Fruit fly (Drosophila melanogaster) whole organism, prepupa: Measurements from ENCODE around the gene Gsc.

ENCODE experiments used
- Blimp-1 ChIP-seq: fragments of 200-800 bp; sonication (Bioruptor generic); optimal IDR thresholded peaks from 3 replicates; lab custom pipeline; 2017; ENCODE audit warnings: missing biosample characterization, missing genetic modification characterization, mild to moderate bottlenecking, moderate library complexity, missing genetic modification reagents
- CG10669 ChIP-seq: fragments of 200-800 bp; sonication (Bioruptor generic); optimal IDR thresholded peaks from 3 replicates; lab custom pipeline; 2018; ENCODE audit warnings: missing biosample characterization, mild to moderate bottlenecking, missing genetic modification characterization, moderate library complexity
- CG11294 ChIP-seq: fragments of 200-800 bp; sonication (Bioruptor generic); IDR thresholded peaks from 2 replicates; pipeline ENCODE4 v1.3.6; 2022; ENCODE audit warnings: missing biosample characterization, missing genetic modification characterization
- CG11762 ChIP-seq: fragments of 200-800 bp; sonication (Bioruptor generic); optimal IDR thresholded peaks from 3 replicates; lab custom pipeline; 2016; ENCODE audit warnings: missing biosample characterization, missing genetic modification characterization; ENCODE audit not compliant: insufficient read depth
- CG11902 ChIP-seq: fragments of 200-800 bp; sonication (Bioruptor generic); optimal IDR thresholded peaks from 3 replicates; lab custom pipeline; 2016; ENCODE audit warnings: missing biosample characterization, missing genetic modification characterization
- CG15336 ChIP-seq: fragments of 200-800 bp; sonication (Bioruptor generic); IDR thresholded peaks from 2 replicates; pipeline ENCODE4 v1.3.6; 2022; ENCODE audit warnings: missing biosample characterization, missing genetic modification characterization
- CG1621 ChIP-seq: fragments of 200-800 bp; sonication (Bioruptor generic); optimal IDR thresholded peaks from 3 replicates; lab custom pipeline; 2018; ENCODE audit warnings: missing biosample characterization, mild to moderate bottlenecking, missing genetic modification characterization
- CG16779 ChIP-seq: fragments of 200-800 bp; sonication (Bioruptor generic); optimal IDR thresholded peaks from 3 replicates; lab custom pipeline; 2017; ENCODE audit warnings: missing biosample characterization, mild to moderate bottlenecking, missing genetic modification characterization
- CG3032 ChIP-seq: fragments of 200-800 bp; optimal IDR thresholded peaks from 2 replicates; lab custom pipeline; 2019; ENCODE audit warnings: missing biosample characterization, mild to moderate bottlenecking, missing genetic modification characterization, moderate library complexity
- CG31627 ChIP-seq: fragments of 200-800 bp; sonication (Bioruptor generic); optimal IDR thresholded peaks from 3 replicates; lab custom pipeline; 2016; ENCODE audit warnings: missing biosample characterization, missing genetic modification characterization
- CG32006 ChIP-seq: fragments of 200-800 bp; sonication (Bioruptor generic); optimal IDR thresholded peaks from 3 replicates; lab custom pipeline; 2017; ENCODE audit warnings: missing biosample characterization, mild to moderate bottlenecking, missing genetic modification characterization
- CG34406 ChIP-seq: fragments of 200-800 bp; sonication (Bioruptor generic); optimal IDR thresholded peaks from 3 replicates; lab custom pipeline; 2016; ENCODE audit warnings: missing biosample characterization, missing genetic modification characterization
- CG3919 ChIP-seq: fragments of 200-800 bp; sonication (Bioruptor generic); optimal IDR thresholded peaks from 3 replicates; lab custom pipeline; 2016; ENCODE audit warnings: missing biosample characterization, missing genetic modification characterization
- CG4318 ChIP-seq: fragments of 200-800 bp; sonication (Bioruptor generic); optimal IDR thresholded peaks from 3 replicates; lab custom pipeline; 2017; ENCODE audit warnings: missing biosample characterization, mild to moderate bottlenecking, missing genetic modification characterization
- CG6163 ChIP-seq: fragments of 200-800 bp; sonication (Bioruptor generic); IDR thresholded peaks from 3 replicates; pipeline ENCODE4 v1.3.6; 2022; ENCODE audit warnings: missing biosample characterization, missing genetic modification characterization
- CG6276 ChIP-seq: fragments of 200-800 bp; sonication (Bioruptor generic); optimal IDR thresholded peaks from 2 replicates; lab custom pipeline; 2017; ENCODE audit warnings: missing biosample characterization, mild to moderate bottlenecking, missing genetic modification characterization
- CG6792 ChIP-seq: fragments of 200-800 bp; sonication (Bioruptor generic); optimal IDR thresholded peaks from 3 replicates; lab custom pipeline; 2016; ENCODE audit warnings: missing biosample characterization, missing genetic modification characterization
- CG6808 ChIP-seq: fragments of 200-800 bp; sonication (Bioruptor generic); optimal IDR thresholded peaks from 3 replicates; lab custom pipeline; 2017; ENCODE audit warnings: missing biosample characterization, missing genetic modification characterization, mild to moderate bottlenecking, moderate library complexity, missing genetic modification reagents
- CG6854 ChIP-seq: fragments of 200-800 bp; sonication (Bioruptor generic); optimal IDR thresholded peaks from 2 replicates; lab custom pipeline; 2017; ENCODE audit warnings: missing biosample characterization, mild to moderate bottlenecking, missing genetic modification characterization
- CG7368 ChIP-seq: fragments of 200-800 bp; sonication (Bioruptor generic); optimal IDR thresholded peaks from 3 replicates; lab custom pipeline; 2016; ENCODE audit warnings: missing biosample characterization, missing genetic modification characterization
- CG8119 ChIP-seq: fragments of 200-800 bp; sonication (Bioruptor generic); IDR thresholded peaks from 3 replicates; pipeline ENCODE4 v1.3.6; 2022; ENCODE audit warnings: missing biosample characterization, missing genetic modification characterization
- CG8319 ChIP-seq: fragments of 200-800 bp; sonication (Bioruptor generic); optimal IDR thresholded peaks from 3 replicates; lab custom pipeline; 2016; ENCODE audit warnings: missing biosample characterization, missing genetic modification characterization
- CG8632 ChIP-seq: fragments of 200-800 bp; sonication (Bioruptor generic); optimal IDR thresholded peaks from 3 replicates; lab custom pipeline; 2016; ENCODE audit warnings: missing biosample characterization, missing genetic modification characterization
- CG9139 ChIP-seq: fragments of 200-800 bp; sonication (Bioruptor generic); optimal IDR thresholded peaks from 3 replicates; lab custom pipeline; 2017; ENCODE audit warnings: missing biosample characterization, mild to moderate bottlenecking, missing genetic modification characterization
- Eip75B ChIP-seq: fragments of 200-800 bp; sonication (Bioruptor generic); optimal IDR thresholded peaks from 3 replicates; lab custom pipeline; 2016; ENCODE audit warnings: missing biosample characterization, missing genetic modification characterization
- Eip78C ChIP-seq: fragments of 200-800 bp; sonication (Bioruptor generic); peaks from one replicate; lab custom pipeline; 2016; ENCODE audit warnings: missing biosample characterization, missing genetic modification characterization
- Eip93F ChIP-seq: fragments of 200-800 bp; sonication (Bioruptor generic); optimal IDR thresholded peaks from 2 replicates; lab custom pipeline; 2016; ENCODE audit warnings: missing biosample characterization, mild to moderate bottlenecking, missing genetic modification characterization
- Ets21C ChIP-seq: fragments of 200-800 bp; sonication (Bioruptor generic); optimal IDR thresholded peaks from 3 replicates; lab custom pipeline; 2016; ENCODE audit warnings: missing biosample characterization, missing genetic modification characterization
- Ets96B ChIP-seq: fragments of 200-800 bp; optimal IDR thresholded peaks from 2 replicates; lab custom pipeline; 2019; ENCODE audit warnings: missing biosample characterization, mild to moderate bottlenecking, missing genetic modification characterization, moderate library complexity
- Hr38 ChIP-seq: sonication (Bioruptor generic); optimal IDR thresholded peaks from 2 replicates; lab custom pipeline; 2016; ENCODE audit warnings: missing biosample characterization, missing genetic modification characterization
- Hr39 ChIP-seq: fragments of 200-800 bp; sonication (Bioruptor generic); optimal IDR thresholded peaks from 2 replicates; lab custom pipeline; 2016; ENCODE audit warnings: missing biosample characterization, missing genetic modification characterization
- Hr4 ChIP-seq: fragments of 200-800 bp; sonication (Bioruptor generic); optimal IDR thresholded peaks from 3 replicates; lab custom pipeline; 2016; ENCODE audit warnings: missing biosample characterization, missing genetic modification characterization
- Lpt ChIP-seq: fragments of 200-800 bp; sonication (Bioruptor generic); optimal IDR thresholded peaks from 3 replicates; lab custom pipeline; 2016; ENCODE audit warnings: missing biosample characterization, missing genetic modification characterization
- Met ChIP-seq: fragments of 200-800 bp; sonication (Bioruptor generic); optimal IDR thresholded peaks from 3 replicates; lab custom pipeline; 2016; ENCODE audit warnings: missing biosample characterization, missing genetic modification characterization
- OdsH ChIP-seq: fragments of 200-800 bp; sonication (Bioruptor generic); optimal IDR thresholded peaks from 3 replicates; lab custom pipeline; 2016; ENCODE audit warnings: missing biosample characterization, missing genetic modification characterization
- Smox ChIP-seq: fragments of 200-800 bp; sonication (Bioruptor generic); optimal IDR thresholded peaks from 3 replicates; lab custom pipeline; 2016; ENCODE audit warnings: missing biosample characterization, missing genetic modification characterization
- Sox102F ChIP-seq: fragments of 200-800 bp; sonication (Bioruptor generic); optimal IDR thresholded peaks from 2 replicates; lab custom pipeline; 2016; ENCODE audit warnings: missing biosample characterization, mild to moderate bottlenecking, missing genetic modification characterization
- Sox14 ChIP-seq: fragments of 200-800 bp; sonication (Bioruptor generic); optimal IDR thresholded peaks from 3 replicates; lab custom pipeline; 2016; ENCODE audit warnings: missing biosample characterization, missing genetic modification characterization
- Sox15 ChIP-seq: fragments of 200-800 bp; sonication (Bioruptor generic); optimal IDR thresholded peaks from 3 replicates; lab custom pipeline; 2016; ENCODE audit warnings: missing biosample characterization, missing genetic modification characterization
- achi ChIP-seq: fragments of 200-800 bp; sonication (Bioruptor generic); optimal IDR thresholded peaks from 3 replicates; lab custom pipeline; 2016; ENCODE audit warnings: missing biosample characterization, missing genetic modification characterization
- cyc ChIP-seq: fragments of 200-800 bp; sonication (Bioruptor generic); optimal IDR thresholded peaks from 3 replicates; lab custom pipeline; 2016; ENCODE audit warnings: missing biosample characterization, missing genetic modification characterization
- dac ChIP-seq: fragments of 200-800 bp; sonication (Bioruptor generic); optimal IDR thresholded peaks from 2 replicates; lab custom pipeline; 2017; ENCODE audit warnings: missing biosample characterization, mild to moderate bottlenecking, missing genetic modification characterization
- dsx ChIP-seq: fragments of 200-800 bp; optimal IDR thresholded peaks from 3 replicates; lab custom pipeline; 2019; ENCODE audit warnings: missing biosample characterization, mild to moderate bottlenecking, missing genetic modification characterization, moderate library complexity; ENCODE audit not compliant: poor library complexity, severe bottlenecking
- eg ChIP-seq: fragments of 200-800 bp; sonication (Bioruptor generic); IDR thresholded peaks from 3 replicates; pipeline ENCODE4 v1.3.6; 2022; ENCODE audit warnings: missing biosample characterization, missing genetic modification characterization
- esn ChIP-seq: fragments of 200-800 bp; sonication (Bioruptor generic); optimal IDR thresholded peaks from 2 replicates; lab custom pipeline; 2016; ENCODE audit warnings: missing biosample characterization, mild to moderate bottlenecking, missing genetic modification characterization, moderate library complexity
- fd59A ChIP-seq: fragments of 200-800 bp; sonication (Bioruptor generic); optimal IDR thresholded peaks from 2 replicates; lab custom pipeline; 2017; ENCODE audit warnings: missing biosample characterization, mild to moderate bottlenecking, missing genetic modification characterization, missing genetic modification reagents
- fd85E ChIP-seq: fragments of 200-800 bp; sonication (Bioruptor generic); optimal IDR thresholded peaks from 3 replicates; lab custom pipeline; 2016; ENCODE audit warnings: missing biosample characterization, missing genetic modification characterization
- fkh ChIP-seq: fragments of 200-800 bp; sonication (Bioruptor generic); optimal IDR thresholded peaks from 3 replicates; lab custom pipeline; 2017; ENCODE audit warnings: missing biosample characterization, mild to moderate bottlenecking, missing genetic modification characterization, moderate library complexity
- net ChIP-seq: fragments of 200-800 bp; sonication (Bioruptor generic); optimal IDR thresholded peaks from 3 replicates; lab custom pipeline; 2016; ENCODE audit warnings: missing biosample characterization, missing genetic modification characterization
- pdm3 ChIP-seq: fragments of 200-800 bp; sonication (Bioruptor generic); optimal IDR thresholded peaks from 3 replicates; lab custom pipeline; 2016; ENCODE audit warnings: missing biosample characterization, missing genetic modification characterization
- salr ChIP-seq, 2 experiments: fragments of 200-800 bp; sonication (Bioruptor generic); optimal IDR thresholded peaks; 3 replicates each; lab custom pipeline; 2016 to 2018; ENCODE audit warnings: missing biosample characterization in 2 of 2, missing genetic modification characterization in 2 of 2, mild to moderate bottlenecking in 1 of 2
- ss ChIP-seq, 2 experiments: fragments of 200-800 bp; sonication (Bioruptor generic); optimal IDR thresholded peaks; 2 replicates in 1 of 2; 3 replicates in 1 of 2; lab custom pipeline; 2017 to 2018; ENCODE audit warnings: mild to moderate bottlenecking in 2 of 2, missing biosample characterization in 2 of 2, missing genetic modification characterization in 2 of 2, moderate library complexity in 1 of 2
- vri ChIP-seq: fragments of 200-800 bp; sonication (Bioruptor generic); optimal IDR thresholded peaks from 3 replicates; lab custom pipeline; 2016; ENCODE audit warnings: missing biosample characterization, mild to moderate bottlenecking, missing genetic modification characterization

Gene Gsc

DNA sequence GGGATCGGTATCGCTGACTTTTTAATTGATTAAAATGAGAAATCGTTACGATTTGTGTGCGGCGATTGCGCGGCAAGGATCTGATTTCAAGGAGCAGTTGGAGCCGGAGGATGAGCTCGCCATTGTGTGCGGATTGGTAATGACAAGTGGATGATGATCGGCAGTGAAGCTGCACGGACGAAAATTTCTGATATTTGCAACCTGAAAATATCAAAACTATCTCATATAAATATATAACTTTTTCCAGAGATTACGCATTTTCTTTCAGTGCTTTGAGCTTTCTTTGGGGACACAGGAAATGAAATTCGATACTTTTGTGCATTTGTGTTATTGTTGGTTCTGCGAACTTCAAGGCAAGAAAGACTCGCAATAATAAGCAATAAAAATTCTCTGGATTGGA lies 38.7 kb upstream of the Gsc start:
- peak; percentile 20 for TF ChIP-seq Hr39 (GFP tag; lab: Kevin White, UChicago)
- TF ChIP-seq dsx (GFP tag; lab: Kevin White, UChicago): no peak
- TF ChIP-seq vri (GFP tag; lab: Kevin White, UChicago): no peak
- no peak for TF ChIP-seq CG11902 (GFP tag; lab: Kevin White, UChicago)
- no peak for TF ChIP-seq CG34406 (GFP tag; lab: Kevin White, UChicago)
- TF ChIP-seq CG11762 (GFP tag; lab: Kevin White, UChicago): no peak
- TF ChIP-seq Eip93F (GFP tag; lab: Kevin White, UChicago): no peak
- no peak for TF ChIP-seq CG8119 (GFP tag; lab: Robert Waterston, UW)
- no peak for TF ChIP-seq CG11294 (GFP tag; lab: Robert Waterston, UW)
- no peak for TF ChIP-seq Hr4 (GFP tag; lab: Kevin White, UChicago)
- TF ChIP-seq CG6854 (GFP tag; lab: Kevin White, UChicago): no peak
- no peak for TF ChIP-seq CG6163 (GFP tag; lab: Robert Waterston, UW)
- TF ChIP-seq esn: peak; percentile 55
- peak; percentile 60 for TF ChIP-seq Sox102F (GFP tag; lab: Kevin White, UChicago)
- TF ChIP-seq CG1621 (tag; lab: Kevin White, UChicago): no peak
- TF ChIP-seq CG7368 (GFP tag; lab: Kevin White, UChicago): no peak
- TF ChIP-seq ss (GFP tag; optimal IDR thresholded peaks at IDR 0.05; lab: Kevin White, UChicago): no peak
- TF ChIP-seq CG8319 (GFP tag; lab: Kevin White, UChicago): no peak
- peak; percentile 44 for TF ChIP-seq Eip78C (GFP tag; lab: Kevin White, UChicago)
- TF ChIP-seq Lpt (GFP tag; lab: Kevin White, UChicago): no peak
- no peak for TF ChIP-seq Blimp-1 (GFP tag; lab: Kevin White, UChicago)
- TF ChIP-seq Sox14: no peak
- TF ChIP-seq Smox (GFP tag; lab: Kevin White, UChicago): peak; percentile 4
- no peak for TF ChIP-seq CG32006 (GFP tag; lab: Kevin White, UChicago)
- no peak for TF ChIP-seq CG6792 (GFP tag; lab: Kevin White, UChicago)
- TF ChIP-seq Met (GFP tag; lab: Kevin White, UChicago): peak; percentile 57
- TF ChIP-seq pdm3 (GFP tag; lab: Kevin White, UChicago): no peak
- TF ChIP-seq Eip75B (GFP tag; lab: Kevin White, UChicago): no peak
- TF ChIP-seq Sox15 (GFP tag; lab: Kevin White, UChicago): no peak
- TF ChIP-seq CG4318 (GFP tag; lab: Kevin White, UChicago): no peak
- no peak for TF ChIP-seq dac (GFP tag; lab: Kevin White, UChicago)
- TF ChIP-seq CG16779: no peak
- TF ChIP-seq fd85E (GFP tag; lab: Kevin White, UChicago): no peak
- no peak for TF ChIP-seq eg (GFP tag; lab: Robert Waterston, UW)
- TF ChIP-seq Hr38 (GFP tag; lab: Kevin White, UChicago): no peak
- TF ChIP-seq fkh: no peak
- no peak for TF ChIP-seq OdsH (GFP tag; lab: Kevin White, UChicago)
- TF ChIP-seq CG6808: no peak
- TF ChIP-seq CG15336 (GFP tag; lab: Robert Waterston, UW): no peak
- no peak for TF ChIP-seq CG9139
- TF ChIP-seq CG8632: no peak
- no peak for TF ChIP-seq achi
- no peak for TF ChIP-seq CG6276 (GFP tag; lab: Kevin White, UChicago)
- TF ChIP-seq Ets21C (GFP tag; lab: Kevin White, UChicago): no peak
- TF ChIP-seq fd59A (GFP tag; lab: Kevin White, UChicago): no peak
- TF ChIP-seq CG31627 (GFP tag; lab: Kevin White, UChicago): peak; percentile 28
- TF ChIP-seq cyc (GFP tag; lab: Kevin White, UChicago): peak; percentile 12
- TF ChIP-seq salr (GFP tag; optimal IDR thresholded peaks at IDR 0.05; lab: Kevin White, UChicago): no peak
- TF ChIP-seq net: no peak
- TF ChIP-seq CG3919 (GFP tag; lab: Kevin White, UChicago): no peak
- no peak for TF ChIP-seq CG3032 (tag; lab: Kevin White, UChicago)
- no peak for TF ChIP-seq Ets96B (tag; lab: Kevin White, UChicago)
- TF ChIP-seq CG10669 (GFP tag; lab: Kevin White, UChicago): no peak
